Worm (Caenorhabditis elegans): ENCODE measurements around the gene mom-1.

ce11 chrX:6275343-6275742 lies 17.6 kb upstream of the mom-1 start:
- no peak for TF ChIP-seq elt-1 (tag; optimal IDR thresholded peaks at IDR 0.05)
- no peak for TF ChIP-seq lin-15B (tag; optimal IDR thresholded peaks at IDR 0.05)
- no peak for TF ChIP-seq ama-1 (optimal IDR thresholded peaks at IDR 0.05)
- peak; percentile 16 for TF ChIP-seq nhr-23 (tag; optimal IDR thresholded peaks at IDR 0.05)
- no peak for TF ChIP-seq jun-1 (tag; optimal IDR thresholded peaks at IDR 0.05)
- no peak for TF ChIP-seq elt-3 (tag; optimal IDR thresholded peaks at IDR 0.05)
- no peak for TF ChIP-seq mml-1 (tag; optimal IDR thresholded peaks at IDR 0.05)
- TF ChIP-seq ztf-11 (tag; optimal IDR thresholded peaks at IDR 0.05), result no peak
- no peak for TF ChIP-seq lin-39 (tag; optimal IDR thresholded peaks at IDR 0.05)
- TF ChIP-seq unc-62 (GFP tag; optimal IDR thresholded peaks at IDR 0.05), result no peak
- no peak for TF ChIP-seq fkh-10 (GFP tag; optimal IDR thresholded peaks at IDR 0.05)
- no peak for TF ChIP-seq nhr-76 (tag; optimal IDR thresholded peaks at IDR 0.05)
